Worm (Caenorhabditis elegans) whole organism, L4 larva: ENCODE measurements around the gene ZK1307.4.
A peak's percentile ranks its signal among the peaks of the same experiment; 100 is the strongest.

Experiments used
- T20F7.1 ChIP-seq: fragments of 200-800 bp; sonication (Bioruptor generic); optimal IDR thresholded peaks from 2 replicates; lab custom pipeline; 2018; ENCODE audit warnings: mild to moderate bottlenecking, missing genetic modification characterization, missing compliant biosample characterization
- T26A8.4 ChIP-seq: fragments of 200-800 bp; sonication (Bioruptor generic); IDR thresholded peaks from 2 replicates; pipeline ENCODE4 v1.3.6; 2022; ENCODE audit warnings: missing genetic modification characterization, missing compliant biosample characterization
- Y105C5A.15 ChIP-seq: fragments of 200-800 bp; sonication (Bioruptor generic); IDR thresholded peaks from 2 replicates; pipeline ENCODE4 v1.3.6; 2022; ENCODE audit warnings: missing genetic modification characterization, missing compliant biosample characterization
- aha-1 ChIP-seq: fragments of 150-350 bp; peaks from one replicate; lab custom pipeline; 2014; ENCODE audit warnings: missing biosample characterization, missing genetic modification characterization
- ama-1 ChIP-seq: fragments of 150-350 bp; optimal IDR thresholded peaks from 2 replicates; lab custom pipeline; 2014; ENCODE audit warnings: inconsistent platforms, mixed read lengths
- ceh-28 ChIP-seq: fragments of 150-350 bp; optimal IDR thresholded peaks from 2 replicates; lab custom pipeline; 2014; ENCODE audit warnings: missing biosample characterization, missing genetic modification reagents, missing genetic modification characterization
- ceh-32 ChIP-seq: sonication (generic microtip); optimal IDR thresholded peaks from 2 replicates; lab custom pipeline; 2016; ENCODE audit warnings: mild to moderate bottlenecking, missing genetic modification characterization, missing compliant biosample characterization; ENCODE audit not compliant: poor library complexity
- ceh-62 ChIP-seq: sonication (generic microtip); optimal IDR thresholded peaks from 2 replicates; lab custom pipeline; 2017; ENCODE audit warnings: missing biosample characterization, missing genetic modification characterization
- ces-1 ChIP-seq: fragments of 150-350 bp; sonication (generic microtip); optimal IDR thresholded peaks from 4 replicates; lab custom pipeline; 2014; ENCODE audit warnings: missing biosample characterization, missing genetic modification reagents, missing genetic modification characterization
- daf-16 ChIP-seq, 3 experiments: sonication (generic microtip); optimal IDR thresholded peaks; 2 replicates each; lab custom pipeline; 2016 to 2017; ENCODE audit warnings: missing genetic modification characterization in 3 of 3, missing genetic modification reagents in 3 of 3, mild to moderate bottlenecking in 2 of 3, missing compliant biosample characterization in 2 of 3, missing biosample characterization in 1 of 3, moderate library complexity in 1 of 3
- dmd-6 ChIP-seq: fragments of 200-800 bp; sonication (Bioruptor generic); IDR thresholded peaks from 2 replicates; pipeline ENCODE4 v1.3.6; 2022; ENCODE audit warnings: missing genetic modification reagents, missing genetic modification characterization, missing compliant biosample characterization
- dpl-1 ChIP-seq: fragments of 150-350 bp; optimal IDR thresholded peaks from 2 replicates; lab custom pipeline; 2014; ENCODE audit warnings: missing biosample characterization, missing genetic modification reagents, missing genetic modification characterization
- duxl-1 ChIP-seq: sonication (generic microtip); optimal IDR thresholded peaks from 2 replicates; lab custom pipeline; 2016; ENCODE audit warnings: mild to moderate bottlenecking, missing genetic modification characterization, moderate library complexity, missing compliant biosample characterization; ENCODE audit not compliant: poor library complexity
- dve-1 ChIP-seq: sonication (generic microtip); optimal IDR thresholded peaks from 2 replicates; lab custom pipeline; 2017; ENCODE audit warnings: antibody characterized with exemption, mild to moderate bottlenecking, missing genetic modification characterization, missing compliant biosample characterization; ENCODE audit not compliant: insufficient read depth
- egl-43 ChIP-seq: fragments of 200-800 bp; sonication (Bioruptor generic); IDR thresholded peaks from 2 replicates; pipeline ENCODE4 v1.3.6; 2022; ENCODE audit warnings: missing genetic modification reagents, missing genetic modification characterization, missing compliant biosample characterization
- hlh-11 ChIP-seq: fragments of 200-800 bp; sonication (Bioruptor generic); optimal IDR thresholded peaks from 2 replicates; lab custom pipeline; 2018; ENCODE audit warnings: mild to moderate bottlenecking, missing genetic modification characterization, missing compliant biosample characterization
- hlh-30 ChIP-seq: sonication (generic microtip); optimal IDR thresholded peaks from 2 replicates; lab custom pipeline; 2017; ENCODE audit warnings: antibody characterized with exemption, mild to moderate bottlenecking, missing genetic modification characterization, missing compliant biosample characterization; ENCODE audit not compliant: insufficient read depth
- hmg-1.1 ChIP-seq: fragments of 200-800 bp; sonication (Bioruptor generic); IDR thresholded peaks from 2 replicates; pipeline ENCODE4 v1.3.6; 2022; ENCODE audit warnings: missing genetic modification reagents, missing genetic modification characterization, missing compliant biosample characterization
- lin-1 ChIP-seq: fragments of 200-800 bp; sonication (Bioruptor generic); IDR thresholded peaks from 2 replicates; pipeline ENCODE4 v1.3.6; 2022; ENCODE audit warnings: missing genetic modification reagents, missing genetic modification characterization, missing compliant biosample characterization
- lin-38 ChIP-seq: fragments of 200-800 bp; sonication (Bioruptor generic); IDR thresholded peaks from 2 replicates; pipeline ENCODE4 v1.3.6; 2022; ENCODE audit warnings: missing genetic modification reagents, missing genetic modification characterization, missing compliant biosample characterization
- lsy-2 ChIP-seq, 2 experiments: fragments of 150-350 bp in 1 of 2; sonication (generic microtip) in 1 of 2; optimal IDR thresholded peaks; 2 replicates each; lab custom pipeline; 2014 to 2017; ENCODE audit warnings: missing biosample characterization in 2 of 2, missing genetic modification characterization in 2 of 2
- madf-9 ChIP-seq: fragments of 200-800 bp; sonication (Bioruptor generic); conservative IDR thresholded peaks from 2 replicates; pipeline ENCODE4 v1.3.6; 2022; ENCODE audit warnings: missing genetic modification reagents, missing genetic modification characterization, missing compliant biosample characterization
- mdl-1 ChIP-seq, 2 experiments: fragments of 150-350 bp in 1 of 2; sonication (generic microtip) in 1 of 2; optimal IDR thresholded peaks; 2 replicates each; lab custom pipeline; 2014 to 2017; ENCODE audit warnings: missing biosample characterization in 2 of 2, missing genetic modification characterization in 2 of 2
- mep-1 ChIP-seq: fragments of 150-350 bp; sonication (generic microtip); optimal IDR thresholded peaks from 3 replicates; lab custom pipeline; 2014; ENCODE audit warnings: missing biosample characterization, missing genetic modification characterization
- mes-2 ChIP-seq: sonication (generic microtip); optimal IDR thresholded peaks from 2 replicates; lab custom pipeline; 2016; ENCODE audit warnings: missing genotype, mild to moderate bottlenecking, missing genetic modification characterization, missing compliant biosample characterization; ENCODE audit not compliant: poor library complexity, severe bottlenecking
- mxl-2 ChIP-seq: fragments of 200-800 bp; sonication (Bioruptor generic); conservative IDR thresholded peaks from 2 replicates; pipeline ENCODE4 v1.3.6; 2022; ENCODE audit warnings: missing genetic modification reagents, missing genetic modification characterization, missing compliant biosample characterization
- mxl-3 ChIP-seq: fragments of 200-800 bp; sonication (Bioruptor generic); optimal IDR thresholded peaks from 2 replicates; lab custom pipeline; 2018; ENCODE audit warnings: mild to moderate bottlenecking, missing genetic modification characterization, missing compliant biosample characterization
- nhr-102 ChIP-seq: sonication (generic microtip); optimal IDR thresholded peaks from 2 replicates; lab custom pipeline; 2016; ENCODE audit warnings: mild to moderate bottlenecking, missing genetic modification characterization, moderate library complexity, missing compliant biosample characterization
- nhr-11 ChIP-seq: fragments of 150-350 bp; optimal IDR thresholded peaks from 2 replicates; lab custom pipeline; 2014; ENCODE audit warnings: missing biosample characterization, missing genetic modification characterization
- nhr-28 ChIP-seq: fragments of 150-350 bp; optimal IDR thresholded peaks from 2 replicates; lab custom pipeline; 2014; ENCODE audit warnings: missing biosample characterization, missing genetic modification characterization
- nhr-41 ChIP-seq: fragments of 200-800 bp; sonication (Bioruptor generic); IDR thresholded peaks from 2 replicates; pipeline ENCODE4 v1.3.6; 2022; ENCODE audit warnings: missing genetic modification reagents, missing genetic modification characterization, missing compliant biosample characterization
- nhr-48 ChIP-seq: sonication (generic microtip); optimal IDR thresholded peaks from 2 replicates; lab custom pipeline; 2016; ENCODE audit warnings: mild to moderate bottlenecking, missing genetic modification characterization, missing compliant biosample characterization
- nhr-77 ChIP-seq: fragments of 150-350 bp; optimal IDR thresholded peaks from 2 replicates; lab custom pipeline; 2014; ENCODE audit warnings: missing biosample characterization, missing genetic modification characterization
- pha-4 ChIP-seq, 2 experiments: fragments of 150-350 bp in 1 of 2; fragments of 200-800 bp in 1 of 2; sonication (Bioruptor generic) in 1 of 2; IDR thresholded peaks in 1 of 2; optimal IDR thresholded peaks in 1 of 2; 2 replicates each; pipeline versions ENCODE4 v1.3.6 to Lab custom; 2014 to 2022; ENCODE audit warnings: missing genetic modification characterization in 2 of 2, missing genetic modification reagents in 2 of 2, missing biosample characterization in 1 of 2, missing compliant biosample characterization in 1 of 2
- php-3 ChIP-seq: fragments of 200-800 bp; sonication (Bioruptor generic); IDR thresholded peaks from 2 replicates; pipeline ENCODE4 v1.3.6; 2022; ENCODE audit warnings: missing genetic modification reagents, missing genetic modification characterization, missing compliant biosample characterization
- pqm-1 ChIP-seq: sonication (generic microtip); optimal IDR thresholded peaks from 2 replicates; lab custom pipeline; 2017; ENCODE audit warnings: missing biosample characterization, missing genetic modification characterization
- rbr-2 ChIP-seq: sonication (generic microtip); optimal IDR thresholded peaks from 2 replicates; lab custom pipeline; 2016; ENCODE audit warnings: missing genotype, missing genetic modification characterization, missing compliant biosample characterization
- saeg-2 ChIP-seq: fragments of 200-800 bp; sonication (Bioruptor generic); IDR thresholded peaks from 2 replicates; pipeline ENCODE4 v1.3.6; 2022; ENCODE audit warnings: missing genetic modification reagents, missing genetic modification characterization, missing compliant biosample characterization
- set-16 ChIP-seq: fragments of 200-800 bp; sonication (Bioruptor generic); IDR thresholded peaks from 2 replicates; pipeline ENCODE4 v1.3.6; 2022; ENCODE audit warnings: missing genetic modification reagents, missing genetic modification characterization, missing compliant biosample characterization
- spr-1 ChIP-seq: sonication (generic microtip); optimal IDR thresholded peaks from 2 replicates; lab custom pipeline; 2016; ENCODE audit warnings: mild to moderate bottlenecking, missing genetic modification characterization, missing compliant biosample characterization
- spr-3 ChIP-seq: fragments of 200-800 bp; sonication (Bioruptor generic); optimal IDR thresholded peaks from 2 replicates; lab custom pipeline; 2018; ENCODE audit warnings: mild to moderate bottlenecking, missing genetic modification characterization, missing compliant biosample characterization
- tra-1 ChIP-seq: fragments of 200-800 bp; sonication (Bioruptor generic); IDR thresholded peaks from 2 replicates; pipeline ENCODE4 v1.3.6; 2022; ENCODE audit warnings: missing genetic modification reagents, missing genetic modification characterization, missing compliant biosample characterization
- unc-62 ChIP-seq, 3 experiments: fragments of 150-350 bp in 1 of 3; sonication (generic microtip); optimal IDR thresholded peaks in 2 of 3; peaks in 1 of 3; 1 replicate in 1 of 3; 2 replicates in 2 of 3; lab custom pipeline; 2014 to 2017; ENCODE audit warnings: missing biosample characterization in 3 of 3, missing genetic modification characterization in 3 of 3, missing genetic modification reagents in 3 of 3, missing genotype in 1 of 3
- vab-7 ChIP-seq: fragments of 200-800 bp; sonication (Bioruptor generic); IDR thresholded peaks from 2 replicates; pipeline ENCODE4 v1.3.6; 2022; ENCODE audit warnings: missing genetic modification reagents, missing genetic modification characterization, missing compliant biosample characterization
- zip-11 ChIP-seq: fragments of 200-800 bp; sonication (Bioruptor generic); IDR thresholded peaks from 2 replicates; pipeline ENCODE4 v1.3.6; 2022; ENCODE audit warnings: missing genetic modification characterization, missing compliant biosample characterization
- zip-2 ChIP-seq: fragments of 150-350 bp; optimal IDR thresholded peaks from 2 replicates; lab custom pipeline; 2014; ENCODE audit warnings: missing biosample characterization, missing genetic modification characterization

Gene ZK1307.4

DNA sequence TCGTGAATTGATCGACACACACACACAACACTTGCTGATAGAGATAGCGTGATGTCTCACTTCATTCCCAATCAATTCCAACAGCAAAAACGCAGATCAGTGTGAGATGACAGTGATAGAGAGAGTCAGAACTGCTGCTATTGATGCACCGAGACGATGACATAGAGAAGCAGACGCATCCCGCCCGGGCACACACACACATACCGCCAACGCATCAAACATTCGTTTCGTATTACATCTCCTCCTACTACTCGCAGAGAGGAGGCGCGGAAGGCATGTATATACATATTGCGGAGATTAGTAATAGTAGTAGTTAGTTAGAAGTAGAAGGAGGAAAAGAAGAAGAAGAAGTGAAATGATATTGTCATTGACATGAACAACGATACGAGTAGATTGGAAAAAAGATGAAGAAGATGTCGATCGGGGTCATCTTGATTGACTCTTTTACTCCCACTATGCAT, 32.2 kb downstream of the ZK1307.4 start:
- TF ChIP-seq nhr-41 (GFP tag; lab: Robert Waterston, UW) (0 out of 2 replicates have a peak, but pooled peaks have one; percentile 53), nhr-48 (tag; lab: Kevin White, UChicago) (no peak), zip-11 (GFP tag; lab: Robert Waterston, UW) (no peak), Y105C5A.15 (GFP tag; lab: Robert Waterston, UW) (no peak), ceh-32 (no peak), dpl-1 (GFP tag; lab: Kevin White, UChicago) (peak; percentile 37), daf-16 (GFP tag; optimal IDR thresholded peaks at IDR 0.05; lab: Kevin White, UChicago) (no peak), daf-16 (tag; optimal IDR thresholded peaks at IDR 0.05; lab: Kevin White, UChicago) (peak; percentile 68), set-16 (GFP tag; lab: Robert Waterston, UW) (peak; percentile 34; the same call in 1 of the 2 replicates), mdl-1 (tag; optimal IDR thresholded peaks at IDR 0.05; lab: Kevin White, UChicago) (peak in 1 of 2 experiments; percentile 74), aha-1 (tag; lab: Kevin White, UChicago) (peak; percentile 76), T26A8.4 (GFP tag; lab: Robert Waterston, UW) (peak; percentile 33), vab-7 (no peak), dve-1 (tag; lab: Kevin White, UChicago) (peak; percentile 66), pqm-1 (tag; lab: Kevin White, UChicago) (peak; percentile 41), tra-1 (GFP tag; lab: Robert Waterston, UW) (peak; percentile 53), nhr-77 (peak; percentile 3), madf-9 (GFP tag; lab: Robert Waterston, UW) (peak; percentile 44; the same call in 1 of the 2 replicates), mxl-3 (GFP tag; lab: Kevin White, UChicago) (peak; percentile 94), spr-3 (GFP tag; lab: Kevin White, UChicago) (no peak), lin-1 (GFP tag; lab: Robert Waterston, UW) (peak; percentile 56; the same call in 1 of the 2 replicates), mep-1 (tag; lab: Kevin White, UChicago) (peak; percentile 75), nhr-11 (tag; lab: Kevin White, UChicago) (peak; percentile 79), lsy-2 (tag; optimal IDR thresholded peaks at IDR 0.05; lab: Kevin White, UChicago) (peak; percentile 45 to 48), lin-38 (GFP tag; lab: Robert Waterston, UW) (peak; percentile 36), ceh-62 (tag; lab: Kevin White, UChicago) (no peak), duxl-1 (tag; lab: Kevin White, UChicago) (no peak), T20F7.1 (GFP tag; lab: Kevin White, UChicago) (peak; percentile 43), nhr-102 (tag; lab: Kevin White, UChicago) (peak; percentile 1), spr-1 (tag; lab: Kevin White, UChicago) (peak; percentile 24), dmd-6 (peak; percentile 76), saeg-2 (GFP tag; lab: Robert Waterston, UW) (0 out of 2 replicates have a peak, but pooled peaks have one; percentile 18), ceh-28 (tag; lab: Kevin White, UChicago) (peak; percentile 22), hlh-30 (tag; lab: Kevin White, UChicago) (peak; percentile 79), zip-2 (no peak), pha-4 (GFP tag; IDR thresholded peaks at IDR 0.05; lab: Robert Waterston, UW) (peak; percentile 66), pha-4 (tag; optimal IDR thresholded peaks at IDR 0.05; lab: Kevin White, UChicago) (peak; percentile 18), ama-1 (lab: Kevin White, UChicago) (peak; percentile 2), unc-62 (GFP tag; optimal IDR thresholded peaks at IDR 0.05 in 1 of 2; lab: Kevin White, UChicago) (peak in 1 of 2 experiments; percentile 42), unc-62 (tag; optimal IDR thresholded peaks at IDR 0.05; lab: Kevin White, UChicago) (no peak), rbr-2 (tag; lab: Kevin White, UChicago) (no peak), mxl-2 (GFP tag; lab: Robert Waterston, UW) (0 out of 2 replicates have a peak, but pooled peaks have one; percentile 33), ces-1 (GFP tag; lab: Kevin White, UChicago) (no peak), hlh-11 (tag; lab: Kevin White, UChicago) (peak; percentile 92), egl-43 (GFP tag; lab: Robert Waterston, UW) (0 out of 2 replicates have a peak, but pooled peaks have one; percentile 7), php-3 (GFP tag; lab: Robert Waterston, UW) (0 out of 2 replicates have a peak, but pooled peaks have one; percentile 36), hmg-1.1 (GFP tag; lab: Robert Waterston, UW) (peak; percentile 46), nhr-28 (tag; lab: Kevin White, UChicago) (peak; percentile 93), mes-2 (tag; lab: Kevin White, UChicago) (peak; percentile 39)
